Worm (Caenorhabditis elegans) whole organism, L1 larva: ENCODE data around the gene F44G4.6.

ENCODE experiments used
- ama-1 ChIP-seq: fragments of 150-350 bp; optimal IDR thresholded peaks from 2 replicates; lab custom pipeline; 2014
- ces-1 ChIP-seq: fragments of 150-350 bp; optimal IDR thresholded peaks from 2 replicates; lab custom pipeline; 2014; ENCODE audit warnings: missing biosample characterization, missing genetic modification reagents, missing genetic modification characterization
- lir-3 ChIP-seq: sonication (generic microtip); optimal IDR thresholded peaks from 2 replicates; lab custom pipeline; 2016; ENCODE audit warnings: mild to moderate bottlenecking, missing genetic modification characterization, moderate library complexity, missing compliant biosample characterization; ENCODE audit not compliant: poor library complexity
- lsy-2 ChIP-seq, 2 experiments: fragments of 150-350 bp; optimal IDR thresholded peaks; 2 replicates each; lab custom pipeline; 2014; ENCODE audit warnings: missing biosample characterization in 2 of 2, missing genetic modification characterization in 2 of 2

DNA sequence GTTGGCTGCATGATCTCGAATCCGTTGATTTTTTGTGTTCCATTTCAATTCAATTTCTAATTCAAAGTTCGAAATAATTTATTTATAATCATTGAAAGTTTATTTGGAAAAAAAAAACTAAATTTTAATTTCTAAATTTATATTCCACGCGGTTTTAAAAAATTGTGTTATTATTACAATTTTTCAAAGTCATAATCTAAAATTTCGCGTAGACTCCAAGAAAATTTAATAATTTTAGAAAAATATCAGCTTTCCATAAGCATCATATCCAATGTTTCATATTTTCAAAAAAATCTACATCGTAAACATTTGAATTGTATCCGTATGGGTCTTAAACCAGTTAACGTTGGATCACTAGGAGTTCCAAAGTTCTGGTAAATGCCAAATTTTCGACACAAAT, 1.3 kb downstream of the F44G4.6 start, which contains the start of gene F44G4.5:
- no peak for TF ChIP-seq ama-1 (lab: Kevin White, UChicago)
- no peak for TF ChIP-seq ces-1 (GFP tag; lab: Kevin White, UChicago)
- no peak for TF ChIP-seq lsy-2 (tag; optimal IDR thresholded peaks at IDR 0.05; lab: Kevin White, UChicago)
- TF ChIP-seq lir-3 (tag; lab: Kevin White, UChicago) = no peak
